Fruit fly (Drosophila melanogaster): ENCODE measurements around the gene glo.
A peak's percentile ranks its signal among the peaks of the same experiment; 100 is the strongest.

The glo gene

DNA sequence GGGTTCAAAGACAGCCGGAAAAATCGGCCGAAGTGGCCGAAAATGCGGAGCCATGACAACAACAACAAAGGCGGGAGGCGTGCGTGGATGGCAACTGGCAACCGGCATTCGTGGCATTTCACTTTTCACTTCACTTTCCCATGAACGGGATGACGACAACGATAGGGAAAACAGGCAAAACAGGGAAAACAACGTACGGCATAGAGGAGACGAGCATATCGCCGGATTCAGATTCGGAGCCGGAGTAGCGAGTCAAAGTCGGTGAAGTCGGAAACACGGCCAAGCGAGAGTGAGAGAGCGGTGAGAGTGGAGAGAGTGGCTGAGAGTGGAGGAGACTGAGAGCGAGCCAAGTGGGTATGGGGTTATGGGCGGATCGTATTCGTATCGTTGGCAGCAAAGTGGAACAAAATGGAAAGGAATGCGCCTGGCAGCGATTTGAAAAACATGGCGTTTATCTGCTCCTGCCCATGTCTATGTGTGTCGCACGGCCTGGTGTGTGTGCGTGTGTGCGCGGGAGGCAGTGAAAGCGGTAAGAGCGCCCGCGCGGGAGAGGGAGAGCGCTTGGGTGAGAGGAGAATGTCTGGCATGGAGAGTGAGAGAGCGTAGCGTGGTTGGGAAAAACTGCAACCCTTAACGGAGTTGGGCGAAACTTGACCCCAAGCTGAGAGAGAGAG is 45.8 kb downstream of the glo start (continued):
- no peak for TF ChIP-seq CG11093 (GFP tag; IDR thresholded peaks at IDR 0.05)
- peak; percentile 11 for TF ChIP-seq trem (tag; optimal IDR thresholded peaks at IDR 0.05)
- no peak for TF ChIP-seq zfh2 (GFP tag; optimal IDR thresholded peaks at IDR 0.05)
- TF ChIP-seq Deaf1 (tag; optimal IDR thresholded peaks at IDR 0.05) = peak; percentile 61
- peak; percentile 95 for TF ChIP-seq kni (GFP tag; optimal IDR thresholded peaks at IDR 0.05)
- TF ChIP-seq wek (GFP tag; optimal IDR thresholded peaks at IDR 0.05) = peak; percentile 47
- TF ChIP-seq Ada2b (GFP tag; IDR thresholded peaks at IDR 0.05) = no peak
- no peak for TF ChIP-seq corto (GFP tag; optimal IDR thresholded peaks at IDR 0.05)
- TF ChIP-seq CG10274 (GFP tag; optimal IDR thresholded peaks at IDR 0.05) = peak; percentile 57
- TF ChIP-seq CG32767 (GFP tag; IDR thresholded peaks at IDR 0.05) = no peak
- TF ChIP-seq kah (GFP tag; optimal IDR thresholded peaks at IDR 0.05) = no peak
- peak; percentile 48 for TF ChIP-seq hbn (GFP tag; IDR thresholded peaks at IDR 0.05; ENCODE audit: partially characterized antibody)
- TF ChIP-seq CG8478 (optimal IDR thresholded peaks at IDR 0.05) = peak; percentile 73
- TF ChIP-seq E2f1 (GFP tag; IDR thresholded peaks at IDR 0.05) = no peak
- no peak for TF ChIP-seq Pdp1 (GFP tag; optimal IDR thresholded peaks at IDR 0.05)
- TF ChIP-seq CG6854 (GFP tag; optimal IDR thresholded peaks at IDR 0.05) = no peak
- peak; percentile 8 for TF ChIP-seq dmrt11E (tag; optimal IDR thresholded peaks at IDR 0.05)
- TF ChIP-seq CG7271 (tag; optimal IDR thresholded peaks at IDR 0.05) = peak; percentile 44
- TF ChIP-seq CG1602 (GFP tag; optimal IDR thresholded peaks at IDR 0.05) = no peak
- no peak for TF ChIP-seq unpg (GFP tag; optimal IDR thresholded peaks at IDR 0.05)
- peak; percentile 64 for TF ChIP-seq CG12155 (GFP tag; optimal IDR thresholded peaks at IDR 0.05)
- no peak for TF ChIP-seq CG31224 (GFP tag; IDR thresholded peaks at IDR 0.05)
- no peak for TF ChIP-seq CG10321 (GFP tag; IDR thresholded peaks at IDR 0.05)
- peak; percentile 41; the same call in 1 of the 2 replicates for TF ChIP-seq CG11696 (GFP tag; IDR thresholded peaks at IDR 0.05)
- TF ChIP-seq MESR4 (GFP tag; optimal IDR thresholded peaks at IDR 0.05) = no peak
- TF ChIP-seq CG30020 (tag; optimal IDR thresholded peaks at IDR 0.05) = no peak
- TF ChIP-seq CG13894 (tag; optimal IDR thresholded peaks at IDR 0.05) = peak; percentile 72
- no peak for TF ChIP-seq CG7987 (GFP tag; optimal IDR thresholded peaks at IDR 0.05)
- 0 out of 2 replicates have a peak, but pooled peaks have one; percentile 16 for TF ChIP-seq CG2129 (GFP tag; IDR thresholded peaks at IDR 0.05; ENCODE audit: partially characterized antibody)
- no peak for TF ChIP-seq CG8388 (GFP tag; optimal IDR thresholded peaks at IDR 0.05)
- TF ChIP-seq ci (GFP tag; IDR thresholded peaks at IDR 0.05) = peak; percentile 50; the same call in 1 of the 3 replicates
- TF ChIP-seq Dll (GFP tag; IDR thresholded peaks at IDR 0.05; ENCODE audit: partially characterized antibody) = peak; percentile 51; the same call in 2 of the 4 replicates
- peak; percentile 90 for TF ChIP-seq CG4360 (GFP tag; IDR thresholded peaks at IDR 0.05)
- peak; percentile 6; the same call in 1 of the 2 replicates for TF ChIP-seq Rfx (GFP tag; IDR thresholded peaks at IDR 0.05)
- peak; percentile 34 for TF ChIP-seq HLHmδ (GFP tag; optimal IDR thresholded peaks at IDR 0.05)
- no peak for TF ChIP-seq zf30C (GFP tag; optimal IDR thresholded peaks at IDR 0.05)
- TF ChIP-seq Dp (GFP tag; optimal IDR thresholded peaks at IDR 0.05) = no peak
- peak; percentile 54 for TF ChIP-seq CG15479 (GFP tag; optimal IDR thresholded peaks at IDR 0.05)
- TF ChIP-seq YL-1 (GFP tag; optimal IDR thresholded peaks at IDR 0.05) = no peak
- TF ChIP-seq rib (GFP tag; IDR thresholded peaks at IDR 0.05) = 0 out of 2 replicates have a peak, but pooled peaks have one; percentile 12
- TF ChIP-seq CG8359 (GFP tag; optimal IDR thresholded peaks at IDR 0.05; ENCODE audit: borderline replicate concordance) = no peak
- peak; percentile 91 for TF ChIP-seq cg (GFP tag; optimal IDR thresholded peaks at IDR 0.05)
- TF ChIP-seq Opbp (GFP tag; IDR thresholded peaks at IDR 0.05; ENCODE audit: partially characterized antibody) = peak; percentile 46; the same call in 1 of the 3 replicates
- no peak for TF ChIP-seq Asciz (GFP tag; optimal IDR thresholded peaks at IDR 0.05)
- TF ChIP-seq CG12299 (tag; optimal IDR thresholded peaks at IDR 0.05) = peak; percentile 2
- TF ChIP-seq CG43689 (GFP tag; IDR thresholded peaks at IDR 0.05) = no peak
- peak; percentile 51; the same call in 1 of the 3 replicates for TF ChIP-seq CG34224 (GFP tag; IDR thresholded peaks at IDR 0.05; ENCODE audit: partially characterized antibody)
- TF ChIP-seq CG9817 (tag; optimal IDR thresholded peaks at IDR 0.05) = no peak
